Fruit fly (Drosophila melanogaster) whole organism, wandering third instar larva: Measurements from ENCODE around the gene fzo.

ENCODE experiments used
- Jra ChIP-seq: sonication (Bioruptor generic); optimal IDR thresholded peaks from 2 replicates; lab custom pipeline; 2016; ENCODE audit warnings: missing biosample characterization, missing genetic modification characterization
- brk ChIP-seq: fragments of 200-800 bp; sonication (Bioruptor generic); optimal IDR thresholded peaks from 2 replicates; lab custom pipeline; 2016; ENCODE audit warnings: missing biosample characterization, mild to moderate bottlenecking, missing genetic modification characterization
- dl ChIP-seq, 2 experiments: fragments of 175-275, 200-275 bp in 1 of 2; fragments of 200-275 bp in 1 of 2; sonication (Bioruptor generic); optimal IDR thresholded peaks; lab custom pipeline; 2018; ENCODE audit warnings: mild to moderate bottlenecking in 2 of 2, missing biosample characterization in 2 of 2, missing genetic modification characterization in 2 of 2, moderate library complexity in 2 of 2; ENCODE audit not compliant: partially characterized antibody in 2 of 2, insufficient read depth in 1 of 2
- ey ChIP-seq: fragments of 200-800 bp; sonication (Bioruptor generic); optimal IDR thresholded peaks from 2 replicates; lab custom pipeline; 2016; ENCODE audit warnings: missing biosample characterization, missing genetic modification characterization
- h ChIP-seq: fragments of 200-800 bp; sonication (Bioruptor generic); optimal IDR thresholded peaks from 3 replicates; lab custom pipeline; 2016; ENCODE audit warnings: missing biosample characterization, mild to moderate bottlenecking, missing genetic modification characterization
- jim ChIP-seq: fragments of 175-275, 200-325 bp; sonication (Bioruptor generic); optimal IDR thresholded peaks from 2 replicates; lab custom pipeline; 2016; ENCODE audit warnings: missing biosample characterization, mild to moderate bottlenecking, missing genetic modification characterization
- pan ChIP-seq: fragments of >200 bp; optimal IDR thresholded peaks from 2 replicates; lab custom pipeline; 2017
- psq ChIP-seq: fragments of 200-800 bp; sonication (Bioruptor generic); optimal IDR thresholded peaks from 3 replicates; lab custom pipeline; 2017; ENCODE audit warnings: missing biosample characterization, mild to moderate bottlenecking, missing genetic modification characterization, moderate library complexity

DNA sequence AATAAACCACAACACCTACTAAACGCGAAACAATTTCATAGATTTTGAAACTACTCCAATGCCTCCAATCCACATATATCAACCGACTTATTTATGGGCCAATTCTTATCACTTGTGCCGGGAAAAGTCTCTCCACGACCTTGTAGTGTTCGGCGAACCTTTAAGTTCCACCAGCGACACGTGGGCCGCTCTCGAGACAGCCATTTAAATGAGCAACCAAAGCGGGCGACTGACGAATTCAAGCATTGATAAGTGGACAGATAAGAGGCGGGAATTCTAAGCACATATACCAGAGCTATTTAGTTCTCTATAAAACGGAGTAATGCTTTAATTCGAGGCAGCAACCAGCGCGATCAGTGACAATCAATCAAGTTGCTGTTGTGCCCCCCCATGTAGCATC lies 8.9 kb upstream of the fzo start:
- no peak for TF ChIP-seq Jra
- no peak for TF ChIP-seq psq (GFP tag; lab: Kevin White, UChicago)
- TF ChIP-seq ey (GFP tag; lab: Kevin White, UChicago): no peak
- no peak for TF ChIP-seq h
- no peak for TF ChIP-seq jim (GFP tag; lab: Kevin White, UChicago)
- no peak for TF ChIP-seq pan
- TF ChIP-seq dl (GFP tag; optimal IDR thresholded peaks at IDR 0.05; lab: Kevin White, UChicago; ENCODE audit: insufficient read depth in 1 of 2, partially characterized antibody in 2 of 2): no peak
- no peak for TF ChIP-seq brk (GFP tag; lab: Kevin White, UChicago)
